Worm (Caenorhabditis elegans): ENCODE results near the gene kars-1.
A peak's percentile ranks its signal among the peaks of the same experiment; 100 is the strongest.

Gene kars-1

ce11 chrII:7073537-7073913 lies 1.3 kb upstream of the kars-1 start, which contains the start of gene kat-1:
Gene kat-1, plus strand, starts transcription at chrII:7073814.
- no peak for TF ChIP-seq ztf-4 (tag; optimal IDR thresholded peaks at IDR 0.05)

ce11 chrII:7072590-7073536 lies 648 bp upstream of the kars-1 start:
- TF ChIP-seq ceh-16 (tag; optimal IDR thresholded peaks at IDR 0.05): no peak
- TF ChIP-seq elt-1 (tag; optimal IDR thresholded peaks at IDR 0.05): no peak
- peak; percentile 96 for TF ChIP-seq C34F6.9 (tag; optimal IDR thresholded peaks at IDR 0.05)
- no peak for TF ChIP-seq sem-4 (tag; optimal IDR thresholded peaks at IDR 0.05)
- TF ChIP-seq snpc-4 (tag; optimal IDR thresholded peaks at IDR 0.05): no peak
- peak; percentile 14 to 83 for TF ChIP-seq lsy-2 (tag; optimal IDR thresholded peaks at IDR 0.05)
- TF ChIP-seq crh-2 (tag; optimal IDR thresholded peaks at IDR 0.05): peak; percentile 42
- TF ChIP-seq nhr-129 (tag; optimal IDR thresholded peaks at IDR 0.05): peak; percentile 70
- no peak for TF ChIP-seq mab-5 (tag; optimal IDR thresholded peaks at IDR 0.05)
- peak; percentile 24 for TF ChIP-seq fos-1 (tag; optimal IDR thresholded peaks at IDR 0.05)
- TF ChIP-seq ceh-82 (tag; optimal IDR thresholded peaks at IDR 0.05): no peak
- no peak for TF ChIP-seq egl-27 (tag; optimal IDR thresholded peaks at IDR 0.05)
- peak; percentile 77 for TF ChIP-seq unc-55 (GFP tag; optimal IDR thresholded peaks at IDR 0.05)
- peak; percentile 2 for TF ChIP-seq ztf-4 (tag; optimal IDR thresholded peaks at IDR 0.05)
- peak; percentile 12 for TF ChIP-seq nhr-21 (tag; optimal IDR thresholded peaks at IDR 0.05)
- TF ChIP-seq unc-39 (tag; optimal IDR thresholded peaks at IDR 0.05): no peak
- TF ChIP-seq zag-1 (tag; optimal IDR thresholded peaks at IDR 0.05): no peak
- no peak for TF ChIP-seq unc-62 (GFP tag; optimal IDR thresholded peaks at IDR 0.05)
- no peak for TF ChIP-seq alr-1 (tag; optimal IDR thresholded peaks at IDR 0.05)
- TF ChIP-seq nhr-6 (tag; optimal IDR thresholded peaks at IDR 0.05): no peak
- TF ChIP-seq nhr-237 (tag; optimal IDR thresholded peaks at IDR 0.05): no peak
- TF ChIP-seq skn-1 (tag; optimal IDR thresholded peaks at IDR 0.05): no peak
- no peak for TF ChIP-seq peb-1 (tag; optimal IDR thresholded peaks at IDR 0.05)
- TF ChIP-seq elt-3 (tag; optimal IDR thresholded peaks at IDR 0.05): no peak
- no peak for TF ChIP-seq lin-11 (tag; optimal IDR thresholded peaks at IDR 0.05)
- no peak for TF ChIP-seq Y55F3AM.14 (GFP tag; optimal IDR thresholded peaks at IDR 0.05)
- no peak for TF ChIP-seq nhr-10 (tag; optimal IDR thresholded peaks at IDR 0.05)
- TF ChIP-seq mbf-1 (tag; optimal IDR thresholded peaks at IDR 0.05): no peak
- TF ChIP-seq ztf-11 (tag; optimal IDR thresholded peaks at IDR 0.05): no peak
- TF ChIP-seq F13H6.1 (tag; optimal IDR thresholded peaks at IDR 0.05): peak; percentile 55
- no peak for TF ChIP-seq nhr-12 (tag; optimal IDR thresholded peaks at IDR 0.05)
- no peak for TF ChIP-seq nhr-25 (tag; optimal IDR thresholded peaks at IDR 0.05)
- TF ChIP-seq sma-3 (GFP tag; optimal IDR thresholded peaks at IDR 0.05): peak; percentile 73
- TF ChIP-seq gmeb-1 (tag; optimal IDR thresholded peaks at IDR 0.05): peak; percentile 50
- TF ChIP-seq nhr-77 (tag; optimal IDR thresholded peaks at IDR 0.05): no peak
- no peak for TF ChIP-seq lin-39 (tag; optimal IDR thresholded peaks at IDR 0.05)
- no peak for TF ChIP-seq ZK546.5 (tag; optimal IDR thresholded peaks at IDR 0.05)
- TF ChIP-seq mdl-1 (tag; optimal IDR thresholded peaks at IDR 0.05): peak in 1 of 2 experiments; percentile 23
- no peak for TF ChIP-seq R02D3.7 (tag; optimal IDR thresholded peaks at IDR 0.05)
- peak; percentile 41 for TF ChIP-seq lin-13 (GFP tag; optimal IDR thresholded peaks at IDR 0.05)
- TF ChIP-seq ztf-1 (GFP tag; conservative IDR thresholded peaks at IDR 0.05): no peak
- peak; percentile 76 for TF ChIP-seq sma-9 (GFP tag; optimal IDR thresholded peaks at IDR 0.05)
- no peak for TF ChIP-seq sma-9 (tag; optimal IDR thresholded peaks at IDR 0.05)
- no peak for TF ChIP-seq blmp-1 (tag; optimal IDR thresholded peaks at IDR 0.05; ENCODE audit: insufficient read depth)
- TF ChIP-seq ama-1 (optimal IDR thresholded peaks at IDR 0.05): no peak
- TF ChIP-seq nhr-11 (tag; optimal IDR thresholded peaks at IDR 0.05): peak; percentile 57
- no peak for TF ChIP-seq nhr-23 (tag; optimal IDR thresholded peaks at IDR 0.05)
- TF ChIP-seq dmd-4 (tag; optimal IDR thresholded peaks at IDR 0.05): no peak
- TF ChIP-seq aly-2 (tag; optimal IDR thresholded peaks at IDR 0.05): no peak

All from whole organism, L2 larva.